Fruit fly (Drosophila melanogaster) Kc167 (cell line): ENCODE data around the gene CG3706.

Experiments
- h ChIP-seq: fragments of >200 bp; optimal IDR thresholded peaks from 3 replicates; lab custom pipeline; 2018; ENCODE audit warnings: missing external identifiers
- psq ChIP-seq: fragments of >200 bp; optimal IDR thresholded peaks from 2 replicates; lab custom pipeline; 2017; ENCODE audit warnings: missing external identifiers
- ttk ChIP-seq: sonication (Bioruptor generic); optimal IDR thresholded peaks from 2 replicates; lab custom pipeline; 2017; ENCODE audit warnings: missing external identifiers

DNA sequence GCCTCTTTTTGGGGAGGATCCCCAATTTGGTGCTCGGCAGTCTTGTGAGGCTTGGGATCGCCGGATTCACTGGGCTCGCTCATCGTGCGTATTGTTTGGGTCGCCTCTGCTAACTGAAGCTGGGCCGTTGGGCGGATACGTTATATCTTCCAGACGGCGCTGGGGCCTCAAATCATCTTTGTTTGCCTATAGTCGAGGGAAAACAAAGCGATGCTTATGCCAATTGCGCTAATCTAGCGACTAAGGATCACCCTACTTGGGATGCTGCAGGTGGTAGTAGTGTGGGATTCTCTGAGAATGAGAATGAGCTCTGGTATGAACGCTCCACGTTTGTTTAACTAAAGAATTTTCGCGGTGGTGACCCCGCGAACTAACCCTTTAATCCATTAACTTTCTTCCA, 19.5 kb upstream of the CG3706 start, which contains the start of gene CG3690:
- TF ChIP-seq h (lab: Kevin White, UChicago) (no peak), ttk (no peak), psq (lab: Kevin White, UChicago) (no peak)
